Worm (Caenorhabditis elegans): ENCODE data around the gene B0416.5.

Gene B0416.5

DNA sequence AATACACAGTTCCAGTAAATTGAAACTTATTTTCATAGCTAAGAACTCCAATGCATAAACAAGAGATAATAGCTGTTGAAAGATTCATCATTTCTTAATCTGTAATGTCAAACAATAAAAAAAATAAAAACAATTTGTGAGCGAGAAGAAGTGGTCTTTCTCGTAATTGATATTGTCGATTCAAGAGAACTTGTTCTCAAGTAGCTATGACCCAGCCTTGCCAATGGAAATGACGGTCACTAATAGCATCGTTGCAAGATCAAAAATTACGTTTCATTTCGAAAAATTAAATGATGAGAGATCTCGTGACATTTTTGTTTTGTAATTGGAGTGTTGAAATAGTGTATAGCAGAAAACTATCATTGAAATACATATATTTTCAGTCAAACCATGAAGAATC, 27.2 kb upstream of the B0416.5 start, which contains the start of gene B0416.7:
Gene B0416.7, minus strand, starts transcription at position 101 of the 400 bp plus-strand sequence.
- no peak for TF ChIP-seq hmbx-1 (tag; optimal IDR thresholded peaks at IDR 0.05)

DNA sequence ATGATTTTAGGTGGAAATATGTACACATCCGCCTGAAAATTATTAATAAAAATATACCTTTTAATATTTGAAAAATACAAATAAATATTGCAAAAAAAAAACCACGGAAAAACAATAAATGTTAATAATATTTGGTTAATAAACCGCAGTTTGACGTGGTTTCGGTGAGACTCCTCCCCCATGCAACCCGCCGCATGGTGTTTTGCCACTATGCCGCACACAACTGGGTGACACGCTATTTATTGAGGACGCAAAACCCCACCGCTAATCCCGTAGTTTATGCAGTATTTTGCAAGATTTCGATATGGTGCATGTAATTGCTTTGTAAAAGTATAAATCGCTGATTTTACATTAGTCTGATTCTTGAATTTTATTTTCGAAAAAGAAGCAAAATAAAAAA, 25.9 kb upstream of the B0416.5 start, which contains the start of gene gly-13:
Gene gly-13, minus strand, starts transcription at position 32 of the 400 bp plus-strand sequence.
- TF ChIP-seq scrt-1 (GFP tag; IDR thresholded peaks at IDR 0.05) (peak; percentile 76), hnd-1 (tag; optimal IDR thresholded peaks at IDR 0.05) (peak; percentile 33), F13C5.2 (tag; optimal IDR thresholded peaks at IDR 0.05) (peak; percentile 88), tbx-11 (GFP tag; IDR thresholded peaks at IDR 0.05) (peak; percentile 60; the same call in 1 of the 2 replicates), sea-1 (GFP tag; conservative IDR thresholded peaks at IDR 0.05) (peak; percentile 67; the same call in 1 of the 2 replicates), pes-1 (GFP tag; IDR thresholded peaks at IDR 0.05) (no peak; the same call in none of the 2 replicates), ama-1 (optimal IDR thresholded peaks at IDR 0.05) (no peak), hmg-4 (GFP tag; optimal IDR thresholded peaks at IDR 0.05) (peak; percentile 58), flt-1 (GFP tag; IDR thresholded peaks at IDR 0.05) (peak; percentile 51), aly-1 (tag; optimal IDR thresholded peaks at IDR 0.05) (no peak), tbx-37 (GFP tag; conservative IDR thresholded peaks at IDR 0.05) (peak; percentile 49; the same call in 1 of the 2 replicates), ceh-36 (tag; optimal IDR thresholded peaks at IDR 0.05) (peak; percentile 78), ceh-13 (GFP tag; optimal IDR thresholded peaks at IDR 0.05) (peak; percentile 44), ets-7 (tag; optimal IDR thresholded peaks at IDR 0.05) (no peak), hmbx-1 (tag; optimal IDR thresholded peaks at IDR 0.05) (peak; percentile 40), B0310.2 (tag; optimal IDR thresholded peaks at IDR 0.05) (peak; percentile 38), tra-4 (tag; optimal IDR thresholded peaks at IDR 0.05) (no peak)

DNA sequence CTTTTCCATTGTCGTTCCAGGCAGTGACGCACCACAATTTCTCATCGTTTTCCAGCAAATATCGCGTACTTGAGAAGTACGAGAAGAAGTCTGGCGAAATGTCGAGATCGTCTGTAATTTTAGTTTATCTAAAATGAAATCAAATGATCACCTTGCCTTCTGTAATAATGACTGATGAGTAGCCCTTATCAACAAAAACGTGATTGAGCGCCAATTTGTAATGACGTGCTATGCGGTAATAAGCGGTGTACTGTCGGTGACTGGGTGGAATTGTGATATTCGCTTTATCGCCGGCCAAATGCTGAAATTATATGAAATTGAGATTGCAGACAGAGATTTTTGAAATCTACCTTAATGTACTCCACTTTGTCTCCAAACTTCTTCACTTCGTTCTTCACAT, 24.8 kb upstream of the B0416.5 start:
- TF ChIP-seq pes-1 (GFP tag; IDR thresholded peaks at IDR 0.05) (no peak), scrt-1 (GFP tag; IDR thresholded peaks at IDR 0.05) (no peak), hnd-1 (tag; optimal IDR thresholded peaks at IDR 0.05) (no peak), sea-1 (GFP tag; conservative IDR thresholded peaks at IDR 0.05) (no peak), F13C5.2 (tag; optimal IDR thresholded peaks at IDR 0.05) (no peak)

DNA sequence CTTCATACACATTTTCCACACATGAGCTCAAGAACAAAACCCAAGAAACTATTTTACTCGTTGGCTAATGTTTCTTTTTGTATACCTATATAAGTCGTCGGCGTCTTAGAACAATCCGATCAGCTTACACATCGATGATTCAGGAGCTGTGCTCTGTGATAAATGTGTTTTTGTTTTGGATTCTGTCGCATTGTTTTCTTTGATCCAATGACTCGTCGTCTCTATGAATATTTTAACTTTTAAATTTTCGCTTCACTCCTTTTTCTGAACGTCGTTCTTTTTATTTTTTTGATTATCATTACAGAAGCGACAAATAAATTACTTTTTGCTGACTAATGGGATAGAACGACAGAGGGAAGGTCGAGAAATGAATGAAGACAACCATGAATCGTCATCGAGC, 20.7 kb upstream of the B0416.5 start, which contains the start of gene B0416.3:
Gene B0416.3, plus strand, starts transcription at position 301 of the 400 bp plus-strand sequence.
- TF ChIP-seq hmbx-1 (tag; optimal IDR thresholded peaks at IDR 0.05) (no peak), pes-1 (GFP tag; IDR thresholded peaks at IDR 0.05) (no peak)

DNA sequence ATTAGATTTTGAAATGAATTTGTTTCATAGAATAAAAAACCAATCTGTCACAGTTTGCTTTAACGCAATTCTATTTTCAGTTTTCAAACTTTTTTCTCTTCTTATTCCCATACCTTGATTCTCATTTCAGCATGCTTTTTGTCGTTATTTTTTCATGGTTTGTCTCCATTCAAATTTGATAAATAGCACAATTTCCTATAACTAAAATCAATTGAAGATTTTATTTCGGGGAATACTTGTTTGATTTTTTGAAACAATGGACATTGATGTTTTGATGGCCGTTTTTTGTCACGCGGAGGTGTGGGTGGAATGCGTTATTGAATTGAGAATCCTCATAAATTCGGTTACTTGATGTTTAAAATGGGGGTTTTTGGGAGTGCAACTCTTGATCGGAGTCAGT, 12.4 kb upstream of the B0416.5 start, which contains the start of gene B0416.11:
Gene B0416.11, minus strand, starts transcription at position 101 of the 400 bp plus-strand sequence.
- no peak for TF ChIP-seq hmg-4 (GFP tag; optimal IDR thresholded peaks at IDR 0.05)

DNA sequence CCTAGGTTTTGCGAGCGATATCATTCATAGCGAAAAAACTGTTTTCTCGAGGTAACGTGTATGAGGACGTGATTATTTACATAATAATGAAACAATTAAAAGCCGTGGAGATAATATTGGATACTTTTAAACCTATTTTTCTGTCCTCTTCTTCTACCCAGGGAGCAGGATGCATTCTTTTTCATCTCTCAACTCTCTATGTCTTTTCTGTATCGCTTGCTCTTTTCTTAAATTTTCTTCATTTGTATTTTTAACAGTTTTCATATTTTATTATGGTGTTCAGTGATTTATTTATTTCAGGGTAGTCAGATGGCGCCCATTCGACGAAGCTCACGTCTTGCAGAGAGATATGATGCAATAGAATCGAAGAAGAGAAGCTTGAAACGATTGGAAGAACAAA, 8.0 kb upstream of the B0416.5 start, which contains the start of gene B0416.4:
Gene B0416.4, plus strand, starts transcription at position 301 of the 400 bp plus-strand sequence.
- TF ChIP-seq hmg-4 (GFP tag; optimal IDR thresholded peaks at IDR 0.05) (no peak), B0310.2 (tag; optimal IDR thresholded peaks at IDR 0.05) (no peak), ama-1 (optimal IDR thresholded peaks at IDR 0.05) (no peak), ets-7 (tag; optimal IDR thresholded peaks at IDR 0.05) (no peak), aly-1 (tag; optimal IDR thresholded peaks at IDR 0.05) (no peak), pes-1 (GFP tag; IDR thresholded peaks at IDR 0.05) (no peak), tbx-11 (GFP tag; IDR thresholded peaks at IDR 0.05) (no peak), tra-4 (tag; optimal IDR thresholded peaks at IDR 0.05) (no peak), hmbx-1 (tag; optimal IDR thresholded peaks at IDR 0.05) (no peak), scrt-1 (GFP tag; IDR thresholded peaks at IDR 0.05) (no peak), flt-1 (GFP tag; IDR thresholded peaks at IDR 0.05) (no peak), ceh-36 (tag; optimal IDR thresholded peaks at IDR 0.05) (no peak), hnd-1 (tag; optimal IDR thresholded peaks at IDR 0.05) (no peak)

DNA sequence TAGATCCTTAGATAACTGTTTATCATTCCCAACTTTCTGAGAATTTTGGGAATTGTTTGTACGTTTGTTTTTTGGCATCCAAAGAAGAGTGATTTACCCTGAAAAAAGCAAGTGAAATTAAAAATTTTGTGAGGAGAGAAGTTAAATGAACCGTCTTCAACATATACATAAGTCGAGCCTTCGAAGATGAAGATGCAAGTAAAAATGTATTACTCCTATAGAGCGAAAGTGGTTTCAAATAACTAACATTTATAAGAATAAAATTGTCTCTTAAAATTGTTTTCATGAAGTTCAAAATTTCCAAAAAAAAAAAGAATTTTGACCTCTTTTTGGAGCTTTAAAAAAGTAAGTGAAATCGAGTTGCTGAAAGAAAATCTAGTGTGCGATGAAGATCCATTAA, 3.9 kb upstream of the B0416.5 start, which contains the start of gene B0416.10:
Gene B0416.10, minus strand, starts transcription at position 101 of the 400 bp plus-strand sequence.
- TF ChIP-seq tbx-11 (GFP tag; IDR thresholded peaks at IDR 0.05): no peak

DNA sequence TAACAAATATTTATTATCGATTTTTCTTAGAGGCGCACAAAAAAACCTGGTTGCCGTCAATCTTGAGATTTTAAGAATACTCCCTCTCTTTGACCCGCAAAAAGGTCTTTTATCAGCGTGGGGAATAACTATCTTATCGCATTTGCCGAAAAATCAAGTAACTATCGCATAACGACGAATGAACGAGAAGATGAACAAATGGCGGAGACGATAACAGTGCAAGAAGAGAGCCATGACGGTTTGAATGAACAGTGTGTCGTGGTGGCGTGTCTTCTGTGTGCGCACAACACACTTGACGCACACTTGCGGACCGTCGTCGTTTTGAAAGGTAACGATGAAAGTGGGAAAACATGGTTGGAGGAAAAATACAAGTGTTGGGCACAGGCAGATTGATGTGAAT, 1.2 kb upstream of the B0416.5 start:
- no peak for TF ChIP-seq tbx-11 (GFP tag; IDR thresholded peaks at IDR 0.05)
- TF ChIP-seq hmg-4 (GFP tag; optimal IDR thresholded peaks at IDR 0.05): peak; percentile 16

DNA sequence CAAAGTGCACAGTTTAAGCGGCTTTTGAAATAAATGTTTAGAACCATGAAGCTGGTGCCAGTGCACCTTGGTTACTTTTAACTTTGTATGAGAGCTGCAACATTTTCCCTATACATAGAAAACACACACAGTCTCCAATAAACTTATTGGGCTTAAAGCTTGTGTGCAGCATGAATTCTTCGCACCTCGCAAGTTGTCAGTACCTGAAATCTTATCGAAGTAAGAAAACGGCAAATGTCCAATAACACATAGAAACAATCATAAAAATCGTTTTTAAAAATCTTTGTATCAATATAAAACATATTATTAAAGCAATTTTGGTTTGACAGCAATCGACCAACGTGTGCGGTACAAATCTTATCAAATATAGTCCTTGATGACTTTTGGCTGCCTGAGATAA, 2.3 kb downstream of the B0416.5 start:
- no peak for TF ChIP-seq flt-1 (GFP tag; IDR thresholded peaks at IDR 0.05)
- no peak for TF ChIP-seq pes-1 (GFP tag; IDR thresholded peaks at IDR 0.05)
- no peak for TF ChIP-seq F13C5.2 (tag; optimal IDR thresholded peaks at IDR 0.05)
- TF ChIP-seq ama-1 (optimal IDR thresholded peaks at IDR 0.05): peak; percentile 29
- no peak for TF ChIP-seq tbx-11 (GFP tag; IDR thresholded peaks at IDR 0.05)
- TF ChIP-seq ets-7 (tag; optimal IDR thresholded peaks at IDR 0.05): no peak

DNA sequence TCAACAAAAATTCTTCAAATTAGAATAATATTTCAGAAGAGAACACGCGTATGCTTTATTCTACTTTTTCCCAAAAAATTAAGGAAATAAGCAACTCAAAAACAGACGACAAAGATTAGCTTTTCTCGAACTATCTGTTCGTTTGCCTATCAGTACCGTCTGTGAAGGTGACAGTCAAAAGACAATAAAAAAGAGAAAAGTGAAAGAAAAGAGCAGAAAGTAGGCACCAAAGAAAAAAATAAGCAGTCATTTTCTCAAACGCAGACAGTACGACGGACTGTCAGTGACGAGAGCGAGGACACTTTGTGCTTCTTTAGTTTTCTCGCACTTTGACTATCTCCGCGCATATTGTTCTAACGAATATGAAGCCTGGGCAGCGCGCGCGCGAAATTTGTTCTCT, 4.1 kb downstream of the B0416.5 start:
- TF ChIP-seq ets-7 (tag; optimal IDR thresholded peaks at IDR 0.05) (no peak), B0310.2 (tag; optimal IDR thresholded peaks at IDR 0.05) (no peak), hmbx-1 (tag; optimal IDR thresholded peaks at IDR 0.05) (no peak), ama-1 (optimal IDR thresholded peaks at IDR 0.05) (no peak), scrt-1 (GFP tag; IDR thresholded peaks at IDR 0.05) (no peak), ceh-13 (GFP tag; optimal IDR thresholded peaks at IDR 0.05) (no peak), sea-1 (GFP tag; conservative IDR thresholded peaks at IDR 0.05) (no peak), tbx-11 (GFP tag; IDR thresholded peaks at IDR 0.05) (no peak), tbx-37 (GFP tag; conservative IDR thresholded peaks at IDR 0.05) (no peak), tra-4 (tag; optimal IDR thresholded peaks at IDR 0.05) (no peak), F13C5.2 (tag; optimal IDR thresholded peaks at IDR 0.05) (no peak), aly-1 (tag; optimal IDR thresholded peaks at IDR 0.05) (no peak)
